Worm (Caenorhabditis elegans): Measurements from ENCODE around the gene mboa-1.

DNA sequence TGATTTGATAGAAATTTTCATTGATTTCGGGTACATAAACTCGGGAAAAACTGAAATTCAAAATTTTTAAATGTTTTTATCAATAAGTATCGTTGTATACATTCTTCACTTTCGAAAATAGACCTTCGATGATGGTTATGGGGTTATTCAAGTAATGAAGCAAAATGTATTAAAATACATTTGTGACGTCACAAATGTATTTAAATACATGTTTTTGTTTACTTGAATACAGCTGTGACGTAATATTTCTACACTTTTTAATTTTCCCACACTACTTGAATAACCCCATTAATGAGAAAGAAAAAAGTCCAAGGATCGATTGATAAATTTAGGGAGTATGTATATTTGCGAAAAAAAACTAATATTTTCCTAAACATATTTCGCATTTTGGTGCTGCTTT, 37.4 kb downstream of the mboa-1 start:
- no peak for TF ChIP-seq aha-1 (tag)
- TF ChIP-seq R02D3.7 (tag; optimal IDR thresholded peaks at IDR 0.05): no peak
- TF ChIP-seq lin-13 (GFP tag; optimal IDR thresholded peaks at IDR 0.05): no peak
